Fruit fly (Drosophila melanogaster) whole organism, embryonic: ENCODE measurements around the gene CG13390.
A peak's percentile ranks its signal among the peaks of the same experiment; 100 is the strongest.

Experiments used
- Adf1 ChIP-seq: fragments of 200-800 bp; sonication (Bioruptor generic); IDR thresholded peaks from 2 replicates; pipeline ENCODE4 v1.3.6; 2022; ENCODE audit warnings: missing biosample characterization, missing genetic modification characterization
- B-H1 ChIP-seq: fragments of 200-800 bp; sonication (Bioruptor generic); IDR thresholded peaks from 3 replicates; pipeline ENCODE4 v1.3.6; 2022; ENCODE audit warnings: missing biosample characterization, missing genetic modification characterization
- Bgb ChIP-seq: fragments of 200-800 bp; sonication (Bioruptor generic); IDR thresholded peaks from 2 replicates; pipeline ENCODE4 v1.3.6; 2022; ENCODE audit warnings: missing biosample characterization, missing genetic modification characterization; ENCODE audit not compliant: partially characterized antibody
- BtbVII ChIP-seq: fragments of 200-800 bp; sonication (Bioruptor generic); optimal IDR thresholded peaks from 3 replicates; lab custom pipeline; 2017; ENCODE audit warnings: missing biosample characterization, mild to moderate bottlenecking, missing genetic modification characterization
- CG10321 ChIP-seq: fragments of 200-800 bp; sonication (Bioruptor generic); IDR thresholded peaks from 2 replicates; pipeline ENCODE4 v1.3.6; 2022; ENCODE audit warnings: missing biosample characterization, missing genetic modification characterization
- CG11560 ChIP-seq: fragments of 200-800 bp; sonication (Bioruptor generic); IDR thresholded peaks from 3 replicates; pipeline ENCODE4 v1.3.6; 2022; ENCODE audit warnings: missing biosample characterization, missing genetic modification characterization
- CG11695 ChIP-seq: fragments of 200-800 bp; sonication (Bioruptor generic); IDR thresholded peaks from 3 replicates; pipeline ENCODE4 v1.3.6; 2022; ENCODE audit warnings: missing biosample characterization, missing genetic modification characterization
- CG1233 ChIP-seq: fragments of 200-800 bp; sonication (Bioruptor generic); optimal IDR thresholded peaks from 4 replicates; lab custom pipeline; 2018; ENCODE audit warnings: missing biosample characterization, mild to moderate bottlenecking, missing genetic modification characterization
- CG12942 ChIP-seq: fragments of 200-800 bp; sonication (Bioruptor generic); optimal IDR thresholded peaks from 3 replicates; lab custom pipeline; 2016; ENCODE audit warnings: missing biosample characterization, missing genetic modification characterization
- CG13624 ChIP-seq: fragments of 200-800 bp; sonication (Bioruptor generic); optimal IDR thresholded peaks from 2 replicates; lab custom pipeline; 2016; ENCODE audit warnings: missing biosample characterization, missing genetic modification characterization
- CG13894 ChIP-seq: fragments of 200-800 bp; sonication (Bioruptor generic); optimal IDR thresholded peaks from 3 replicates; lab custom pipeline; 2018; ENCODE audit warnings: missing biosample characterization, mild to moderate bottlenecking, missing genetic modification characterization, moderate library complexity
- CG15011 ChIP-seq: fragments of 200-800 bp; sonication (Bioruptor generic); optimal IDR thresholded peaks from 3 replicates; lab custom pipeline; 2018; ENCODE audit warnings: missing biosample characterization, mild to moderate bottlenecking, missing genetic modification characterization
- CG1603 ChIP-seq: fragments of 200-800 bp; sonication (Bioruptor generic); optimal IDR thresholded peaks from 2 replicates; lab custom pipeline; 2019; ENCODE audit warnings: missing biosample characterization, mild to moderate bottlenecking, missing genetic modification characterization, moderate library complexity
- CG31365 ChIP-seq: fragments of 200-800 bp; sonication (Bioruptor generic); optimal IDR thresholded peaks from 2 replicates; lab custom pipeline; 2018; ENCODE audit warnings: missing biosample characterization, mild to moderate bottlenecking, missing genetic modification characterization
- CG3163 ChIP-seq: fragments of 200-800 bp; sonication (Bioruptor generic); optimal IDR thresholded peaks from 3 replicates; lab custom pipeline; 2016; ENCODE audit warnings: missing biosample characterization, missing genetic modification characterization
- CG3847 ChIP-seq: fragments of 200-800 bp; sonication (Bioruptor generic); IDR thresholded peaks from 2 replicates; pipeline ENCODE4 v1.3.6; 2022; ENCODE audit warnings: missing biosample characterization, missing genetic modification characterization
- CG4328 ChIP-seq: fragments of 200-800 bp; sonication (Bioruptor generic); optimal IDR thresholded peaks from 3 replicates; lab custom pipeline; 2017; ENCODE audit warnings: missing biosample characterization, missing genetic modification reagents, missing genetic modification characterization
- CG6791 ChIP-seq: fragments of 200-800 bp; sonication (Bioruptor generic); IDR thresholded peaks from 3 replicates; pipeline ENCODE4 v1.3.6; 2022; ENCODE audit warnings: missing biosample characterization, missing genetic modification characterization; ENCODE audit not compliant: partially characterized antibody
- CG7745 ChIP-seq: fragments of 200-800 bp; sonication (Bioruptor generic); optimal IDR thresholded peaks from 2 replicates; lab custom pipeline; 2018; ENCODE audit warnings: missing biosample characterization, mild to moderate bottlenecking, missing genetic modification characterization, moderate library complexity
- CG7928 ChIP-seq: fragments of 200-800 bp; sonication (Bioruptor generic); optimal IDR thresholded peaks from 2 replicates; lab custom pipeline; 2017; ENCODE audit warnings: missing biosample characterization, mild to moderate bottlenecking, missing genetic modification characterization
- CG7963 ChIP-seq: fragments of 200-800 bp; sonication (Bioruptor generic); IDR thresholded peaks from 3 replicates; pipeline ENCODE4 v1.3.6; 2022; ENCODE audit warnings: missing biosample characterization, missing genetic modification characterization; ENCODE audit not compliant: partially characterized antibody
- CG8359 ChIP-seq: fragments of 200-800 bp; sonication (Bioruptor generic); optimal IDR thresholded peaks from 2 replicates; lab custom pipeline; 2017; ENCODE audit warnings: missing biosample characterization, mild to moderate bottlenecking, missing genetic modification characterization, borderline replicate concordance
- CG9609 ChIP-seq: fragments of 200-800 bp; sonication (Bioruptor generic); optimal IDR thresholded peaks from 3 replicates; lab custom pipeline; 2016; ENCODE audit warnings: missing biosample characterization, missing genetic modification characterization
- CG9797 ChIP-seq: fragments of 200-800 bp; sonication (Bioruptor generic); optimal IDR thresholded peaks from 3 replicates; lab custom pipeline; 2018; ENCODE audit warnings: missing biosample characterization, mild to moderate bottlenecking, missing genetic modification characterization
- D19B ChIP-seq: fragments of 200-800 bp; sonication (Bioruptor generic); optimal IDR thresholded peaks from 2 replicates; lab custom pipeline; 2017; ENCODE audit warnings: missing biosample characterization, mild to moderate bottlenecking, missing genetic modification characterization
- ERR ChIP-seq: fragments of 200-800 bp; sonication (Bioruptor generic); optimal IDR thresholded peaks from 2 replicates; lab custom pipeline; 2016; ENCODE audit warnings: missing biosample characterization, missing genetic modification characterization
- Gsc ChIP-seq: fragments of 200-800 bp; sonication (Bioruptor generic); IDR thresholded peaks from 2 replicates; pipeline ENCODE4 v1.3.6; 2022; ENCODE audit warnings: missing biosample characterization, missing genetic modification characterization
- HLHmδ ChIP-seq: fragments of 200-800 bp; sonication (Bioruptor generic); optimal IDR thresholded peaks from 2 replicates; lab custom pipeline; 2018; ENCODE audit warnings: missing biosample characterization, mild to moderate bottlenecking, missing genetic modification characterization, moderate library complexity
- Hand ChIP-seq: fragments of 200-800 bp; sonication (Bioruptor generic); optimal IDR thresholded peaks from 2 replicates; lab custom pipeline; 2017; ENCODE audit warnings: mild to moderate bottlenecking, missing biosample characterization, missing genetic modification reagents, missing genetic modification characterization
- HmgZ ChIP-seq: fragments of 200-800 bp; sonication (Bioruptor generic); optimal IDR thresholded peaks from 2 replicates; lab custom pipeline; 2018; ENCODE audit warnings: missing biosample characterization, mild to moderate bottlenecking, missing genetic modification characterization
- Kr ChIP-seq: fragments of 200-800 bp; sonication (Bioruptor generic); optimal IDR thresholded peaks from 2 replicates; lab custom pipeline; 2017; ENCODE audit warnings: missing biosample characterization, mild to moderate bottlenecking, missing genetic modification characterization
- MESR4 ChIP-seq: fragments of 200-800 bp; sonication (Bioruptor generic); optimal IDR thresholded peaks from 2 replicates; lab custom pipeline; 2018; ENCODE audit warnings: missing biosample characterization, mild to moderate bottlenecking, missing genetic modification characterization, moderate library complexity
- MTF-1 ChIP-seq: fragments of 200-800 bp; sonication (Bioruptor generic); optimal IDR thresholded peaks from 2 replicates; lab custom pipeline; 2018; ENCODE audit warnings: missing biosample characterization, mild to moderate bottlenecking, missing genetic modification characterization, borderline replicate concordance
- Ptx1 ChIP-seq: fragments of 200-800 bp; sonication (Bioruptor generic); IDR thresholded peaks from 2 replicates; pipeline ENCODE4 v1.3.6; 2022; ENCODE audit warnings: missing biosample characterization, missing genetic modification characterization
- Sox102F ChIP-seq: fragments of 200-800 bp; sonication (Bioruptor generic); optimal IDR thresholded peaks from 2 replicates; lab custom pipeline; 2018; ENCODE audit warnings: missing biosample characterization, mild to moderate bottlenecking, missing genetic modification characterization, moderate library complexity
- bab2 ChIP-seq: fragments of 200-800 bp; sonication (Bioruptor generic); optimal IDR thresholded peaks from 2 replicates; lab custom pipeline; 2016; ENCODE audit warnings: missing biosample characterization, missing genetic modification characterization
- cato ChIP-seq: fragments of 200-800 bp; sonication (Bioruptor generic); optimal IDR thresholded peaks from 2 replicates; lab custom pipeline; 2016; ENCODE audit warnings: missing biosample characterization, missing genetic modification characterization, borderline replicate concordance
- chif ChIP-seq, 2 experiments: fragments of 200-800 bp; sonication (Bioruptor generic); optimal IDR thresholded peaks; 3 replicates each; lab custom pipeline; 2016; ENCODE audit warnings: missing biosample characterization in 2 of 2, missing genetic modification characterization in 2 of 2
- da ChIP-seq: fragments of 200-800 bp; sonication (Bioruptor generic); optimal IDR thresholded peaks from 2 replicates; lab custom pipeline; 2016; ENCODE audit warnings: missing biosample characterization, missing genetic modification characterization
- gce ChIP-seq: fragments of 200-800 bp; sonication (Bioruptor generic); IDR thresholded peaks from 3 replicates; pipeline ENCODE4 v1.3.6; 2022; ENCODE audit warnings: missing biosample characterization, missing genetic modification characterization
- gcm ChIP-seq: fragments of 200-800 bp; sonication (Bioruptor generic); optimal IDR thresholded peaks from 2 replicates; lab custom pipeline; 2019; ENCODE audit warnings: missing biosample characterization, mild to moderate bottlenecking, missing genetic modification characterization, moderate library complexity
- mam ChIP-seq: fragments of 200-800 bp; sonication (Bioruptor generic); optimal IDR thresholded peaks from 3 replicates; lab custom pipeline; 2016; ENCODE audit warnings: missing biosample characterization, missing genetic modification characterization
- nom ChIP-seq: fragments of 200-800 bp; sonication (Bioruptor generic); optimal IDR thresholded peaks from 2 replicates; lab custom pipeline; 2017; ENCODE audit warnings: missing biosample characterization, missing genetic modification characterization, mild to moderate bottlenecking, moderate library complexity, missing genetic modification reagents
- sisA ChIP-seq: fragments of 200-800 bp; sonication (Bioruptor generic); IDR thresholded peaks from 2 replicates; pipeline ENCODE4 v1.3.6; 2022; ENCODE audit warnings: missing biosample characterization, missing genetic modification characterization
- sob ChIP-seq: fragments of 200-800 bp; sonication (Bioruptor generic); IDR thresholded peaks from 2 replicates; pipeline ENCODE4 v1.3.6; 2022; ENCODE audit warnings: missing biosample characterization, missing genetic modification characterization
- tgo ChIP-seq: fragments of 200-800 bp; sonication (Bioruptor generic); IDR thresholded peaks from 3 replicates; pipeline ENCODE4 v1.3.6; 2022; ENCODE audit warnings: missing biosample characterization, missing genetic modification characterization
- unc-4 ChIP-seq: fragments of 200-800 bp; sonication (Bioruptor generic); IDR thresholded peaks from 2 replicates; pipeline ENCODE4 v1.3.6; 2022; ENCODE audit warnings: missing biosample characterization, missing genetic modification characterization; ENCODE audit not compliant: partially characterized antibody
- unpg ChIP-seq: fragments of 200-800 bp; sonication (Bioruptor generic); optimal IDR thresholded peaks from 3 replicates; lab custom pipeline; 2018; ENCODE audit warnings: missing biosample characterization, mild to moderate bottlenecking, missing genetic modification characterization, moderate library complexity
- yki ChIP-seq: fragments of >200 bp; optimal IDR thresholded peaks from 3 replicates; lab custom pipeline; 2018
- zf30C ChIP-seq: fragments of 200-800 bp; sonication (Bioruptor generic); optimal IDR thresholded peaks from 3 replicates; lab custom pipeline; 2018; ENCODE audit warnings: missing biosample characterization, mild to moderate bottlenecking, missing genetic modification characterization

CG13390 gene

DNA sequence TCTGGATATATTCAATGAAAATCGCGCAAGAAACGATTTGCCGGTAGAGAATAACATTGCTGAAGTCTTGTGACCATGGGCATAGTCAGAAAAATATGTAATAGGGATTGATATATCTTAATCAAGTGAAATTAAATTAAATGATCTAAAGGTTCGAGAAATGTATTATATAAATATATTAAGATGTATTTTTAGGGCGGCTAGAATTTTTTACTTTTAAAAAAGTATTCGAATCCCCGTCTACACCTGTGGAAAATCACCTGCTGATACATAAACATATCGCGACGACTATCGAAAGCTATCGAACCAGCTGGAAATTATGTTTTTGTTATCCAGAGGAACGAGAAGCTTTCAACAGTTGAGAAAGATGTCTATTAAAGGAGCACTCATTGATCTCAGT lies at the start of gene CG13390, which contains the start of gene CG17294 (continued):
- peak; percentile 100 for TF ChIP-seq unpg (GFP tag; lab: Kevin White, UChicago)
- TF ChIP-seq CG11560 (tag; lab: Robert Waterston, UW), result peak; percentile 95
- peak; percentile 95 for TF ChIP-seq CG8359 (GFP tag; lab: Kevin White, UChicago)
- peak; percentile 93 for TF ChIP-seq Adf1 (GFP tag; lab: Robert Waterston, UW)
- TF ChIP-seq CG9797 (GFP tag; lab: Kevin White, UChicago), result peak; percentile 65
- peak; percentile 90 for TF ChIP-seq CG10321 (GFP tag; lab: Robert Waterston, UW)
- peak; percentile 99 for TF ChIP-seq CG12942 (GFP tag; lab: Kevin White, UChicago)
- TF ChIP-seq unc-4 (GFP tag; lab: Robert Waterston, UW), result peak; percentile 88
- TF ChIP-seq gce (GFP tag; lab: Robert Waterston, UW), result peak; percentile 100
- peak; percentile 98 for TF ChIP-seq cato
- peak; percentile 96 for TF ChIP-seq bab2 (GFP tag; lab: Kevin White, UChicago)
- peak; percentile 87 for TF ChIP-seq CG7928
- TF ChIP-seq tgo, result peak; percentile 100
- TF ChIP-seq CG11695, result peak; percentile 100
- TF ChIP-seq BtbVII (GFP tag; lab: Kevin White, UChicago), result peak; percentile 100
- TF ChIP-seq CG7963, result peak; percentile 58
- TF ChIP-seq Sox102F, result peak; percentile 100
- TF ChIP-seq nom (GFP tag; lab: Kevin White, UChicago), result peak; percentile 99
- peak; percentile 99 for TF ChIP-seq CG1233
- TF ChIP-seq Hand (GFP tag; lab: Kevin White, UChicago), result peak; percentile 99
- TF ChIP-seq Ptx1 (GFP tag; lab: Robert Waterston, UW), result peak; percentile 100
- TF ChIP-seq sob, result peak; percentile 100
- TF ChIP-seq CG13624, result peak; percentile 97
- no peak for TF ChIP-seq HLHmδ (GFP tag; lab: Kevin White, UChicago)
- TF ChIP-seq Bgb, result peak; percentile 71
- TF ChIP-seq CG1603, result peak; percentile 96
- peak; percentile 74 for TF ChIP-seq Kr (GFP tag; lab: Kevin White, UChicago)
- TF ChIP-seq B-H1, result peak; percentile 99
- peak; percentile 64 for TF ChIP-seq CG6791
- TF ChIP-seq ERR (GFP tag; lab: Kevin White, UChicago), result peak; percentile 84
- peak; percentile 99 for TF ChIP-seq MTF-1 (GFP tag; lab: Kevin White, UChicago)
- peak; percentile 100 for TF ChIP-seq CG13894 (tag; lab: Kevin White, UChicago)
- TF ChIP-seq CG9609 (GFP tag; lab: Kevin White, UChicago), result peak; percentile 91
- peak; percentile 100 for TF ChIP-seq CG3847 (GFP tag; lab: Robert Waterston, UW)
- TF ChIP-seq chif (GFP tag; optimal IDR thresholded peaks at IDR 0.05; lab: Kevin White, UChicago), result peak; percentile 87 to 95
- TF ChIP-seq D19B, result peak; percentile 97
- TF ChIP-seq zf30C (GFP tag; lab: Kevin White, UChicago), result peak; percentile 54
- peak; percentile 100 for TF ChIP-seq sisA (GFP tag; lab: Robert Waterston, UW)
- peak; percentile 71 for TF ChIP-seq CG3163 (GFP tag; lab: Kevin White, UChicago)
- TF ChIP-seq gcm (GFP tag; lab: Kevin White, UChicago), result peak; percentile 99
- peak; percentile 89 for TF ChIP-seq CG7745
- no peak for TF ChIP-seq yki
- peak; percentile 98 for TF ChIP-seq Gsc (GFP tag; lab: Robert Waterston, UW)
- TF ChIP-seq HmgZ (tag; lab: Kevin White, UChicago), result peak; percentile 100
- TF ChIP-seq CG31365, result peak; percentile 94
- peak; percentile 99 for TF ChIP-seq CG15011 (GFP tag; lab: Kevin White, UChicago)
- TF ChIP-seq CG4328 (GFP tag; lab: Kevin White, UChicago), result peak; percentile 99
- peak; percentile 82 for TF ChIP-seq MESR4 (GFP tag; lab: Kevin White, UChicago)
- peak; percentile 92 for TF ChIP-seq da (GFP tag; lab: Kevin White, UChicago)
- peak; percentile 97 for TF ChIP-seq mam
